Worm (Caenorhabditis elegans) whole organism, L2 larva: ENCODE data around the gene cpr-5.

Source experiments
- C34F6.9 ChIP-seq: fragments of 150-350 bp; optimal IDR thresholded peaks from 2 replicates; lab custom pipeline; 2014; ENCODE audit warnings: missing biosample characterization, missing genetic modification characterization
- F13H6.1 ChIP-seq: sonication (generic microtip); optimal IDR thresholded peaks from 2 replicates; lab custom pipeline; 2016; ENCODE audit warnings: missing genetic modification characterization, missing compliant biosample characterization
- R02D3.7 ChIP-seq: fragments of 150-350 bp; optimal IDR thresholded peaks from 2 replicates; lab custom pipeline; 2014; ENCODE audit warnings: missing biosample characterization, missing genetic modification characterization
- ZK546.5 ChIP-seq: sonication (generic microtip); optimal IDR thresholded peaks from 2 replicates; lab custom pipeline; 2017; ENCODE audit warnings: missing biosample characterization, missing genetic modification characterization
- alr-1 ChIP-seq: fragments of 150-350 bp; optimal IDR thresholded peaks from 2 replicates; lab custom pipeline; 2014; ENCODE audit warnings: missing biosample characterization, missing genetic modification characterization
- blmp-1 ChIP-seq: sonication (generic microtip); optimal IDR thresholded peaks from 2 replicates; lab custom pipeline; 2017; ENCODE audit warnings: missing genetic modification characterization, mild to moderate bottlenecking, missing compliant biosample characterization, antibody characterized with exemption, moderate library complexity; ENCODE audit not compliant: insufficient read depth
- ceh-82 ChIP-seq: fragments of 150-350 bp; optimal IDR thresholded peaks from 2 replicates; lab custom pipeline; 2014; ENCODE audit warnings: missing biosample characterization, missing genetic modification characterization
- crh-2 ChIP-seq: sonication (generic microtip); optimal IDR thresholded peaks from 2 replicates; lab custom pipeline; 2017; ENCODE audit warnings: missing biosample characterization, missing genetic modification characterization
- dmd-4 ChIP-seq: sonication (generic microtip); optimal IDR thresholded peaks from 2 replicates; lab custom pipeline; 2017; ENCODE audit warnings: missing biosample characterization, missing genetic modification characterization
- egl-27 ChIP-seq: sonication (generic microtip); optimal IDR thresholded peaks from 3 replicates; lab custom pipeline; 2017; ENCODE audit warnings: missing biosample characterization, missing genetic modification reagents, missing genetic modification characterization
- elt-1 ChIP-seq: fragments of 150-350 bp; optimal IDR thresholded peaks from 2 replicates; lab custom pipeline; 2014; ENCODE audit warnings: missing biosample characterization, missing genetic modification characterization
- elt-3 ChIP-seq: sonication (generic microtip); optimal IDR thresholded peaks from 2 replicates; lab custom pipeline; 2017; ENCODE audit warnings: missing biosample characterization, missing genetic modification characterization
- fos-1 ChIP-seq: fragments of 150-350 bp; optimal IDR thresholded peaks from 2 replicates; lab custom pipeline; 2014; ENCODE audit warnings: missing biosample characterization, missing genetic modification characterization
- gmeb-1 ChIP-seq: fragments of 150-350 bp; optimal IDR thresholded peaks from 2 replicates; lab custom pipeline; 2014; ENCODE audit warnings: missing biosample characterization, missing genetic modification characterization
- lin-11 ChIP-seq: fragments of 150-350 bp; sonication (generic microtip); optimal IDR thresholded peaks from 2 replicates; lab custom pipeline; 2014; ENCODE audit warnings: missing biosample characterization, missing genetic modification characterization, inconsistent platforms, mixed read lengths
- lin-39 ChIP-seq: fragments of 150-350 bp; optimal IDR thresholded peaks from 2 replicates; lab custom pipeline; 2014; ENCODE audit warnings: missing biosample characterization, missing genetic modification reagents, missing genetic modification characterization
- lsy-2 ChIP-seq, 2 experiments: fragments of 150-350 bp in 1 of 2; sonication (generic microtip) in 1 of 2; optimal IDR thresholded peaks; 2 replicates each; lab custom pipeline; 2014 to 2017; ENCODE audit warnings: missing biosample characterization in 2 of 2, missing genetic modification characterization in 2 of 2
- mab-5 ChIP-seq: fragments of 150-350 bp; optimal IDR thresholded peaks from 2 replicates; lab custom pipeline; 2014; ENCODE audit warnings: missing biosample characterization, missing genetic modification characterization
- nhr-10 ChIP-seq: sonication (generic microtip); optimal IDR thresholded peaks from 2 replicates; lab custom pipeline; 2017; ENCODE audit warnings: missing biosample characterization, missing genetic modification characterization
- nhr-11 ChIP-seq: fragments of 150-350 bp; optimal IDR thresholded peaks from 2 replicates; lab custom pipeline; 2014; ENCODE audit warnings: missing biosample characterization, missing genetic modification characterization
- nhr-12 ChIP-seq: fragments of 150-350 bp; optimal IDR thresholded peaks from 2 replicates; lab custom pipeline; 2014; ENCODE audit warnings: missing biosample characterization, missing genetic modification characterization
- nhr-21 ChIP-seq: fragments of 150-350 bp; optimal IDR thresholded peaks from 2 replicates; lab custom pipeline; 2014; ENCODE audit warnings: missing biosample characterization, missing genetic modification characterization
- nhr-237 ChIP-seq: fragments of 150-350 bp; optimal IDR thresholded peaks from 2 replicates; lab custom pipeline; 2014; ENCODE audit warnings: missing biosample characterization, missing genetic modification characterization
- nhr-6 ChIP-seq: fragments of 150-350 bp; optimal IDR thresholded peaks from 2 replicates; lab custom pipeline; 2014; ENCODE audit warnings: missing biosample characterization, missing genetic modification characterization
- sem-4 ChIP-seq: fragments of 150-350 bp; optimal IDR thresholded peaks from 2 replicates; lab custom pipeline; 2014; ENCODE audit warnings: missing biosample characterization, missing genetic modification reagents, missing genetic modification characterization
- skn-1 ChIP-seq: sonication (generic microtip); optimal IDR thresholded peaks from 2 replicates; lab custom pipeline; 2017; ENCODE audit warnings: missing biosample characterization, missing genetic modification characterization
- snpc-4 ChIP-seq: fragments of 150-350 bp; optimal IDR thresholded peaks from 2 replicates; lab custom pipeline; 2014; ENCODE audit warnings: missing biosample characterization, missing genetic modification characterization
- unc-39 ChIP-seq: fragments of 150-350 bp; optimal IDR thresholded peaks from 2 replicates; lab custom pipeline; 2014; ENCODE audit warnings: missing biosample characterization, missing genetic modification characterization
- ztf-1 ChIP-seq: fragments of 200-800 bp; sonication (Bioruptor generic); conservative IDR thresholded peaks from 2 replicates; pipeline ENCODE4 v1.3.6; 2022; ENCODE audit warnings: missing genetic modification characterization, missing compliant biosample characterization
- ztf-11 ChIP-seq: sonication (generic microtip); optimal IDR thresholded peaks from 2 replicates; lab custom pipeline; 2017; ENCODE audit warnings: missing biosample characterization, missing genetic modification characterization
- ztf-4 ChIP-seq: fragments of 150-350 bp; optimal IDR thresholded peaks from 2 replicates; lab custom pipeline; 2014; ENCODE audit warnings: missing biosample characterization, missing genetic modification characterization

Gene cpr-5

DNA sequence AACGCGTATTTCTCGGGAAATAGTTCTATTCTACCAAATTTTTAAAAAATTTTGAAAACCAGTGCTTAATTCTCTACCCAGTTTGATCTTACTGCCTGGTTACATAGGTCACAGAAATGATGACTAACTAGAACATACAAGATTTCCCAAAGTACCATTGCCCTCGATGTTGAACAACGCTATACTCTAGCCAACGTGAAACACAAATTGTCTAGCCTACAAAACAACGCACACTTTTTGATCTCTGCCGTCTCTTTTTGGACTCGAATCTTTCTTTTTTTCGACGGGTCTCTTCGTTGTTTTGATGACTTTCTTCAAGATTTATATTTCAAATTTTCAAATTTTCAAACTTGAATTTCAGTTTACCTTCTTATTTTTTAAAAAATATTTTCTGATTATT, 33.6 kb downstream of the cpr-5 start, which contains the start of gene Y50D4B.2:
TSS of gene Y50D4B.2 (plus strand) at position 301 of the 400 bp plus-strand sequence.
- TF ChIP-seq nhr-21 (tag; lab: Kevin White, UChicago) (no peak), R02D3.7 (no peak), lsy-2 (tag; optimal IDR thresholded peaks at IDR 0.05; lab: Kevin White, UChicago) (no peak)

DNA sequence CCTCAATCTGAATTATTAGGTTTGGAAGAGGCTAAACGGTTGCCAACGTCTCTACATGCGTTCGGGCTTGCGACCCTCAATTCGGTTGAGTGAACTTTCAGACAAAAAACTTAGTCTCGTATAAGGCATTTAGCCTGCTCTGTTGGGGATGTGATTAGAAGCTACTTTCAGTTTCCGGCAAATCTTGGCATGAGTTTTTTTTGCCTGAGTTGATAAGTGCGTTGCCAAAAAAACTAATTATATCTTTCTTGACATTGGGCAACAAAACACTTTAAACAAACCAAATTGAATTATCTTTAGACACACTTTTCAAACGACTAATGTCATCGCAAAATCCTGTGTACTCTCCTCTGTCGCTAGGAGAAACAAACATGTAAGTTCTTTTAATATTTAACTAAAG, 41.5 kb downstream of the cpr-5 start, which contains the start of gene Y50D4B.4:
TSS of gene Y50D4B.4 (plus strand) at position 301 of the 400 bp plus-strand sequence.
- no peak for TF ChIP-seq nhr-21 (tag; lab: Kevin White, UChicago)
- no peak for TF ChIP-seq ztf-1
- no peak for TF ChIP-seq ceh-82 (tag; lab: Kevin White, UChicago)

DNA sequence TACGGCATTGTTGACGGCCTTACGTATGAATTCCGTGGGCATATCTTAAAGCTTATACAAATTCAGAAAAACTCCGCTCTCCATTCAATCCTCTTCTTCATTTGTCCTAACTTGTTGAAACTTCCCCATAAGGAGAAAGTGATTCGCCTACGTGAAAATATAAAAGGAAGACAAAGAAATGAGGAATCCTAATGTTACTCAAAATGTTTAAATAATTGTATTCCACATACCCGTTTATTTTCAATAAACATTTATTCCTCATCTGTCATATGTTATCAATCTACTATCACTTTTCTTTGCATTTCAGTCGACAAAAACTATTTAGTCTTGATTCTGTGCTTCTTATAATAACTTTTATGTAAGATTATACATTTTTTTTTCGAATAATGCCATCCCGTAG, 45.9 kb downstream of the cpr-5 start, which contains the start of gene clec-203:
TSS of gene clec-203 (plus strand) at position 301 of the 400 bp plus-strand sequence.
- TF ChIP-seq snpc-4 (tag; lab: Kevin White, UChicago) (no peak), ztf-11 (no peak), unc-39 (no peak), nhr-21 (tag; lab: Kevin White, UChicago) (no peak), lsy-2 (tag; optimal IDR thresholded peaks at IDR 0.05; lab: Kevin White, UChicago) (no peak), nhr-12 (no peak), egl-27 (no peak), mab-5 (no peak), ZK546.5 (tag; lab: Kevin White, UChicago) (no peak), C34F6.9 (tag; lab: Kevin White, UChicago) (no peak), crh-2 (no peak), nhr-237 (tag; lab: Kevin White, UChicago) (no peak), ztf-4 (tag; lab: Kevin White, UChicago) (no peak), alr-1 (no peak)
- TF ChIP-seq, all 48 proteins: peak for 0

DNA sequence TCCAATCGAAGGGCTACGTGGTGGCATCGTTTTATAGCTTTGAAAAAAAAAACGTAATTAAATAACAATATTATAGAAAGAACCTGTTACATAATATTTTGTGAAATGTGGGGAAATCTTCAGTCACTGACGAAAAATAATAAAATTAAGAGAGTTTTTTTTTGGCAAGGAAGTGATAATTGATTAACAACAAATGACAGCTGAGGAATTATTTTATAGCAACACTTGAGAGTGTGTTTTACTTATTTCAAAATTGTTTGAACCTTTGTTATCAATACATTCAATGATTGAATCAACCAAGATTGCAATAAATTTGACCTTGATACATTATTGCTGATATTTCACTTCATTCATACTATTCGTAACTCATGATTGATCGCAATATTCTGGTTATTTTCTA, 49.8 kb downstream of the cpr-5 start, which contains the start of gene Y50D4B.6:
TSS of gene Y50D4B.6 (plus strand) at position 301 of the 400 bp plus-strand sequence.
- TF ChIP-seq crh-2 (no peak), blmp-1 (tag; lab: Kevin White, UChicago) (no peak), elt-1 (tag; lab: Kevin White, UChicago) (no peak), snpc-4 (tag; lab: Kevin White, UChicago) (no peak), gmeb-1 (tag; lab: Kevin White, UChicago) (no peak), fos-1 (no peak), F13H6.1 (tag; lab: Kevin White, UChicago) (no peak), unc-39 (no peak), mab-5 (no peak), nhr-10 (tag; lab: Kevin White, UChicago) (no peak), nhr-6 (tag; lab: Kevin White, UChicago) (no peak), lin-39 (tag; lab: Kevin White, UChicago) (no peak), alr-1 (no peak), lin-11 (tag; lab: Kevin White, UChicago) (no peak), ZK546.5 (tag; lab: Kevin White, UChicago) (no peak), skn-1 (tag; lab: Kevin White, UChicago) (no peak), nhr-11 (tag; lab: Kevin White, UChicago) (no peak), sem-4 (tag; lab: Kevin White, UChicago) (no peak), elt-3 (tag; lab: Kevin White, UChicago) (no peak), dmd-4 (no peak)
- TF ChIP-seq, all 48 proteins: peak for 0
